Worm (Caenorhabditis elegans): ENCODE measurements around the gene C35C5.10.

Gene C35C5.10

DNA sequence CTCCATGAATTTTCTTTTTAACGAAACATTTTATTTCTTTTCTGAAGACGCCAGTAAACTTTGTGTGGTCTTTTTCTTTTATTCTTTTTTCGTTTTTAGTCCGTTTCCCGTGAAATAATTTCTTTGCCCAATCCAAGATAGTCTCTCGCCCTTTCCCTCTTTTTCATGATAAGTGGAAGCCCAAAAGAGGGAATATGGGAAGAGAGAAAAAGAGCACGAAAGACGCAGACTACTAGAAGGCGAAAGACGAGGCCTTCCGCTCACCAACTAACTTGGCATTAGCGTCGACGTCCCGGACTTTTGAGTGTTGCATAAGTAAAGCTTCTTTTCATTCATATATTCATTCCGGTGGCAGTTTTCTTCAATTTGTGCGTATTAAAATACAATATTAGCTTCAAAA, 3.2 kb upstream of the C35C5.10 start:
- no peak for TF ChIP-seq Y105C5A.15 (GFP tag; IDR thresholded peaks at IDR 0.05)
- peak in 1 of 2 experiments; percentile 65 for TF ChIP-seq unc-62 (GFP tag; optimal IDR thresholded peaks at IDR 0.05 in 1 of 2)
- no peak for TF ChIP-seq unc-62 (tag; optimal IDR thresholded peaks at IDR 0.05)
- no peak for TF ChIP-seq zfp-3 (GFP tag; conservative IDR thresholded peaks at IDR 0.05)
- TF ChIP-seq zip-11 (GFP tag; IDR thresholded peaks at IDR 0.05) = no peak
- TF ChIP-seq set-16 (GFP tag; IDR thresholded peaks at IDR 0.05) = no peak
- no peak for TF ChIP-seq hlh-30 (tag; optimal IDR thresholded peaks at IDR 0.05; ENCODE audit: insufficient read depth)
- TF ChIP-seq nhr-41 (GFP tag; IDR thresholded peaks at IDR 0.05) = no peak
- TF ChIP-seq snpc-1.2 (GFP tag; IDR thresholded peaks at IDR 0.05) = no peak
- peak; percentile 15 for TF ChIP-seq fkh-10 (GFP tag; optimal IDR thresholded peaks at IDR 0.05)
- TF ChIP-seq aha-1 (tag) = peak; percentile 35
- peak in 1 of 2 experiments; percentile 6 for TF ChIP-seq lsy-2 (tag; optimal IDR thresholded peaks at IDR 0.05)
- no peak for TF ChIP-seq snpc-4 (tag; optimal IDR thresholded peaks at IDR 0.05)

DNA sequence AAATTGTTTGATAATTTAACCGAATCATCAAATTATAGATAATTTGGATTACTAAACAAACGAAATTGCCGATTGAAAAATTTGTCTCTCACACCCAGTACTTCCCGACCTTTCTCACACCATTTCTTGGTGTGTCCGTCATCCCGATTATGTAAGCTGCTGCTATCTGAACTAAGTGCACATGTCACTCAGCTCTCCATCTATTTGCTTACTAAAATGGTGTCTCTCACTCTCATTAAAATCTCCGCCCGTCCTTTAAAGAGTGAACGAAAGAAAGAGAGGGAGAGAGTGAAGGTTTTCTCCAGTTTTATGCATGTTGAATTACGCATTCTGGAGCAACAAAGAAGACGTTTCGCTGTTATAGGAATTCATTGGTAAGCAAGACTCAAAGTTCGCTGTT, 1.5 kb upstream of the C35C5.10 start:
- no peak for TF ChIP-seq hlh-30 (tag; optimal IDR thresholded peaks at IDR 0.05; ENCODE audit: insufficient read depth)
- peak; percentile 14 for TF ChIP-seq dve-1 (tag; optimal IDR thresholded peaks at IDR 0.05; ENCODE audit: insufficient read depth)
- no peak for TF ChIP-seq zfp-3 (GFP tag; conservative IDR thresholded peaks at IDR 0.05)
- TF ChIP-seq dmd-6 (GFP tag; IDR thresholded peaks at IDR 0.05) = peak; percentile 62
- peak in 1 of 2 experiments; percentile 14 for TF ChIP-seq unc-62 (GFP tag; optimal IDR thresholded peaks at IDR 0.05 in 1 of 2)
- no peak for TF ChIP-seq unc-62 (tag; optimal IDR thresholded peaks at IDR 0.05)
- TF ChIP-seq fkh-10 (GFP tag; optimal IDR thresholded peaks at IDR 0.05) = peak; percentile 4
- peak; percentile 25 for TF ChIP-seq mes-2 (tag; optimal IDR thresholded peaks at IDR 0.05; ENCODE audit: poor library complexity, severe bottlenecking)

- TF ChIP-seq aha-1 (tag) = peak; percentile 78
- TF ChIP-seq lin-39 (tag; optimal IDR thresholded peaks at IDR 0.05) = no peak
- TF ChIP-seq nhr-28 (tag; optimal IDR thresholded peaks at IDR 0.05) = no peak
- no peak for TF ChIP-seq ZK546.5 (tag; optimal IDR thresholded peaks at IDR 0.05)
- TF ChIP-seq spr-1 (tag; optimal IDR thresholded peaks at IDR 0.05) = no peak
- no peak for TF ChIP-seq mdt-29 (GFP tag; IDR thresholded peaks at IDR 0.05)
- no peak for TF ChIP-seq daf-16 (GFP tag; optimal IDR thresholded peaks at IDR 0.05)
- TF ChIP-seq daf-16 (tag; optimal IDR thresholded peaks at IDR 0.05) = peak; percentile 43
- TF ChIP-seq Y5F2A.4 (GFP tag; optimal IDR thresholded peaks at IDR 0.05) = no peak
- peak; percentile 78 for TF ChIP-seq pqm-1 (tag; optimal IDR thresholded peaks at IDR 0.05)
- TF ChIP-seq ceh-32 (tag; optimal IDR thresholded peaks at IDR 0.05; ENCODE audit: poor library complexity) = no peak
Observed at ce11 chrX:11555046-11555445, 998 bp upstream of the C35C5.10 start.

DNA sequence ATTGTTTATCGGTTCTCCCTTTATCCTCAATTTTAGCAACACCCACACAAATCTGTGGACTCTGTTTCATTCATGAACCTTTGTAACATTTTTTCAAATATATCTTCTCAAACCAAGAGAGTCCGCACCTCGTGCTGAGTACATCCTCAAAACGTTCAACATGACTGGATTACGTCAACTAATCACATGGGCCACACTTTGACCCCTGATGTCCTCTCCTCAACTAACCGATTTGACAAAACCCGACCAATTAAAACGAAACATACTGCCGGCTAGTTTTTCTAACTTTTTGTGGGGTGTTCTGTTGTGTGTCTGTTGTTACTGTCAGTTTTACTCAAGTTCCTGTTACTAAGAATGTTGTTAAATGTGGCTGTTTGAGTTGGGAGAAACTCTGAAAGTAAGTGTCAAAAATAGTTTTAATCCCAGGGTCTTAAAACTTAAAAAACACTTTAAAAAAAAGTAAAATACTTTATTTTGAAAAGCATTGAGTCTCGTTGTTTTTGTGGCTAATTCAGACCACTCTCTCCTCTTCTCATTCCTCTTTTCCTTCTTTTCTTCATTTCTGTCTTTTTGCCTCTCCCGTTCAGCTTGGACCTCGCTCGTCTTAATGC, 412 bp upstream of the C35C5.10 start:
- TF ChIP-seq nhr-11 (tag; optimal IDR thresholded peaks at IDR 0.05) = peak; percentile 31
- TF ChIP-seq set-16 (GFP tag; IDR thresholded peaks at IDR 0.05) = no peak
- TF ChIP-seq unc-62 (GFP tag; optimal IDR thresholded peaks at IDR 0.05 in 1 of 2) = peak in 1 of 2 experiments; percentile 92
- no peak for TF ChIP-seq unc-62 (tag; optimal IDR thresholded peaks at IDR 0.05)
- no peak for TF ChIP-seq pha-4 (GFP tag; IDR thresholded peaks at IDR 0.05)
- no peak for TF ChIP-seq pha-4 (tag; optimal IDR thresholded peaks at IDR 0.05)
- TF ChIP-seq F10B5.3 (tag; optimal IDR thresholded peaks at IDR 0.05) = no peak
- 0 out of 2 replicates have a peak, but pooled peaks have one; percentile 50 for TF ChIP-seq tag-97 (GFP tag; IDR thresholded peaks at IDR 0.05)
- no peak for TF ChIP-seq F49E8.2 (tag; optimal IDR thresholded peaks at IDR 0.05; ENCODE audit: borderline replicate concordance)
- peak; percentile 61 for TF ChIP-seq hlh-30 (tag; optimal IDR thresholded peaks at IDR 0.05; ENCODE audit: insufficient read depth)

- TF ChIP-seq ctbp-1 (GFP tag; IDR thresholded peaks at IDR 0.05) (peak; percentile 50; the same call in 1 of the 2 replicates), mes-2 (tag; optimal IDR thresholded peaks at IDR 0.05; ENCODE audit: poor library complexity, severe bottlenecking) (peak; percentile 1), tag-97 (GFP tag; IDR thresholded peaks at IDR 0.05) (0 out of 2 replicates have a peak, but pooled peaks have one; percentile 55), F49E8.2 (tag; optimal IDR thresholded peaks at IDR 0.05; ENCODE audit: borderline replicate concordance) (no peak), T26A8.4 (GFP tag; IDR thresholded peaks at IDR 0.05) (0 out of 2 replicates have a peak, but pooled peaks have one; percentile 31), hif-1 (tag; optimal IDR thresholded peaks at IDR 0.05) (no peak), pha-4 (GFP tag; IDR thresholded peaks at IDR 0.05) (no peak), pha-4 (tag; optimal IDR thresholded peaks at IDR 0.05) (no peak), ces-1 (GFP tag; optimal IDR thresholded peaks at IDR 0.05) (peak; percentile 93), rbr-2 (tag; optimal IDR thresholded peaks at IDR 0.05) (no peak), lsy-2 (tag; optimal IDR thresholded peaks at IDR 0.05) (peak in 1 of 2 experiments; percentile 48), fkh-10 (GFP tag; optimal IDR thresholded peaks at IDR 0.05) (peak; percentile 83), nhr-237 (tag; optimal IDR thresholded peaks at IDR 0.05) (no peak), spr-3 (GFP tag; optimal IDR thresholded peaks at IDR 0.05) (no peak), F37D6.2 (tag; optimal IDR thresholded peaks at IDR 0.05) (peak; percentile 19)
Observed at ce11 chrX:11558156-11558555, 2.1 kb downstream of the C35C5.10 start.
